Fruit fly (Drosophila melanogaster) whole organism, wandering third instar larva: Measurements from ENCODE around the gene jub.

Experiments used
- Abd-B ChIP-seq: fragments of >200 bp; optimal IDR thresholded peaks from 2 replicates; lab custom pipeline; 2017; ENCODE audit warnings: missing biosample characterization, missing genetic modification characterization
- CG32264 ChIP-seq: fragments of 200-800 bp; sonication (Bioruptor generic); optimal IDR thresholded peaks from 2 replicates; lab custom pipeline; 2016; ENCODE audit warnings: missing biosample characterization, missing genetic modification characterization
- CG9705 ChIP-seq: fragments of 200-800 bp; sonication (Bioruptor generic); optimal IDR thresholded peaks from 2 replicates; lab custom pipeline; 2018; ENCODE audit warnings: missing biosample characterization, mild to moderate bottlenecking, missing genetic modification characterization
- CrebA ChIP-seq: fragments of 200-800 bp; sonication (Bioruptor generic); optimal IDR thresholded peaks from 2 replicates; lab custom pipeline; 2016; ENCODE audit warnings: missing biosample characterization, mild to moderate bottlenecking, missing genetic modification characterization, borderline replicate concordance
- Dfd ChIP-seq: fragments of >200 bp; optimal IDR thresholded peaks from 2 replicates; lab custom pipeline; 2017; ENCODE audit warnings: missing biosample characterization, missing genetic modification characterization
- Dif ChIP-seq: fragments of 200-275, 200-300 bp; sonication (Bioruptor generic); optimal IDR thresholded peaks from 2 replicates; lab custom pipeline; 2018; ENCODE audit warnings: missing biosample characterization, missing genetic modification characterization; ENCODE audit not compliant: partially characterized antibody
- GATAd ChIP-seq: sonication (Bioruptor generic); optimal IDR thresholded peaks from 2 replicates; lab custom pipeline; 2016; ENCODE audit warnings: missing biosample characterization, missing genetic modification characterization
- HLH106 ChIP-seq: fragments of 200-800 bp; optimal IDR thresholded peaks from 3 replicates; lab custom pipeline; 2019; ENCODE audit warnings: missing biosample characterization, mild to moderate bottlenecking, missing genetic modification characterization, moderate library complexity
- Hr78 ChIP-seq: fragments of >200 bp; optimal IDR thresholded peaks from 2 replicates; lab custom pipeline; 2017; ENCODE audit warnings: missing biosample characterization, missing genetic modification characterization
- Hr83 ChIP-seq: fragments of 200-300 bp; sonication (Bioruptor generic); optimal IDR thresholded peaks from 2 replicates; lab custom pipeline; 2016; ENCODE audit warnings: missing biosample characterization, mild to moderate bottlenecking, missing genetic modification characterization, moderate library complexity; ENCODE audit not compliant: poor library complexity, severe bottlenecking
- Jra ChIP-seq: sonication (Bioruptor generic); optimal IDR thresholded peaks from 2 replicates; lab custom pipeline; 2016; ENCODE audit warnings: missing biosample characterization, missing genetic modification characterization
- Mio ChIP-seq: sonication (Bioruptor generic); optimal IDR thresholded peaks from 2 replicates; lab custom pipeline; 2016; ENCODE audit warnings: missing biosample characterization, missing genetic modification characterization
- Myc ChIP-seq: fragments of >200 bp; optimal IDR thresholded peaks from 2 replicates; lab custom pipeline; 2017
- N ChIP-seq: fragments of >200 bp; optimal IDR thresholded peaks from 2 replicates; lab custom pipeline; 2018; ENCODE audit warnings: missing biosample characterization, missing external identifiers, missing genetic modification characterization
- OdsH ChIP-seq: fragments of 200-800 bp; sonication (Bioruptor generic); optimal IDR thresholded peaks from 2 replicates; lab custom pipeline; 2016; ENCODE audit warnings: missing biosample characterization, mild to moderate bottlenecking, missing genetic modification characterization
- Rel ChIP-seq, 2 experiments: fragments of 200-800 bp; sonication (Bioruptor generic) in 1 of 2; optimal IDR thresholded peaks; 2 replicates in 1 of 2; 3 replicates in 1 of 2; lab custom pipeline; 2016 to 2019; ENCODE audit warnings: mild to moderate bottlenecking in 2 of 2, missing biosample characterization in 2 of 2, missing genetic modification characterization in 2 of 2, moderate library complexity in 1 of 2
- Sp1 ChIP-seq: fragments of 200-800 bp; sonication (Bioruptor generic); optimal IDR thresholded peaks from 3 replicates; lab custom pipeline; 2019; ENCODE audit warnings: missing biosample characterization, mild to moderate bottlenecking, missing genetic modification characterization, moderate library complexity
- Vsx2 ChIP-seq: fragments of 200-300, 225-300 bp; sonication (Bioruptor generic); optimal IDR thresholded peaks from 2 replicates; lab custom pipeline; 2018; ENCODE audit warnings: missing biosample characterization, missing genetic modification characterization; ENCODE audit not compliant: partially characterized antibody
- br ChIP-seq: fragments of 200-800 bp; sonication (Bioruptor generic); optimal IDR thresholded peaks from 2 replicates; lab custom pipeline; 2016; ENCODE audit warnings: missing biosample characterization, missing genetic modification characterization
- dmrt93B ChIP-seq: fragments of 200-800 bp; sonication (Bioruptor generic); optimal IDR thresholded peaks from 2 replicates; lab custom pipeline; 2018; ENCODE audit warnings: missing biosample characterization, mild to moderate bottlenecking, missing genetic modification characterization
- dsf ChIP-seq: sonication (Bioruptor generic); optimal IDR thresholded peaks from 2 replicates; lab custom pipeline; 2016; ENCODE audit warnings: missing biosample characterization, missing genetic modification characterization, borderline replicate concordance
- ey ChIP-seq: fragments of 200-800 bp; sonication (Bioruptor generic); optimal IDR thresholded peaks from 2 replicates; lab custom pipeline; 2016; ENCODE audit warnings: missing biosample characterization, missing genetic modification characterization
- foxo ChIP-seq, 2 experiments: fragments of 200-800 bp; sonication (Bioruptor generic); optimal IDR thresholded peaks; 2 replicates in 1 of 2; 3 replicates in 1 of 2; lab custom pipeline; 2016 to 2017; ENCODE audit warnings: missing biosample characterization in 2 of 2, missing genetic modification characterization in 2 of 2
- fru ChIP-seq: fragments of 200-800 bp; sonication (Bioruptor generic); optimal IDR thresholded peaks from 3 replicates; lab custom pipeline; 2016; ENCODE audit warnings: missing biosample characterization, mild to moderate bottlenecking, missing genetic modification characterization
- h ChIP-seq: fragments of 200-800 bp; sonication (Bioruptor generic); optimal IDR thresholded peaks from 3 replicates; lab custom pipeline; 2016; ENCODE audit warnings: missing biosample characterization, mild to moderate bottlenecking, missing genetic modification characterization
- jim ChIP-seq: fragments of 175-275, 200-325 bp; sonication (Bioruptor generic); optimal IDR thresholded peaks from 2 replicates; lab custom pipeline; 2016; ENCODE audit warnings: missing biosample characterization, mild to moderate bottlenecking, missing genetic modification characterization
- lola ChIP-seq: fragments of >200 bp; optimal IDR thresholded peaks from 2 replicates; lab custom pipeline; 2017; ENCODE audit warnings: missing biosample characterization, missing genetic modification characterization
- pan ChIP-seq: fragments of >200 bp; optimal IDR thresholded peaks from 2 replicates; lab custom pipeline; 2017
- psq ChIP-seq: fragments of 200-800 bp; sonication (Bioruptor generic); optimal IDR thresholded peaks from 3 replicates; lab custom pipeline; 2017; ENCODE audit warnings: missing biosample characterization, mild to moderate bottlenecking, missing genetic modification characterization, moderate library complexity
- rgr ChIP-seq: fragments of 200-800 bp; sonication (Bioruptor generic); optimal IDR thresholded peaks from 3 replicates; lab custom pipeline; 2016; ENCODE audit warnings: missing biosample characterization, mild to moderate bottlenecking, missing genetic modification characterization
- sage ChIP-seq: fragments of 200-800 bp; sonication (Bioruptor generic); optimal IDR thresholded peaks from 2 replicates; lab custom pipeline; 2016; ENCODE audit warnings: missing biosample characterization, mild to moderate bottlenecking, missing genetic modification characterization
- tai ChIP-seq: sonication (Bioruptor generic); optimal IDR thresholded peaks from 2 replicates; lab custom pipeline; 2016; ENCODE audit warnings: missing biosample characterization, missing genetic modification characterization
- usp ChIP-seq: fragments of >200 bp; optimal IDR thresholded peaks from 2 replicates; lab custom pipeline; 2017; ENCODE audit warnings: missing biosample characterization, missing genetic modification characterization
- woc ChIP-seq: sonication (Bioruptor generic); optimal IDR thresholded peaks from 2 replicates; lab custom pipeline; 2016; ENCODE audit warnings: missing biosample characterization, mild to moderate bottlenecking, missing genetic modification characterization

Gene jub

DNA sequence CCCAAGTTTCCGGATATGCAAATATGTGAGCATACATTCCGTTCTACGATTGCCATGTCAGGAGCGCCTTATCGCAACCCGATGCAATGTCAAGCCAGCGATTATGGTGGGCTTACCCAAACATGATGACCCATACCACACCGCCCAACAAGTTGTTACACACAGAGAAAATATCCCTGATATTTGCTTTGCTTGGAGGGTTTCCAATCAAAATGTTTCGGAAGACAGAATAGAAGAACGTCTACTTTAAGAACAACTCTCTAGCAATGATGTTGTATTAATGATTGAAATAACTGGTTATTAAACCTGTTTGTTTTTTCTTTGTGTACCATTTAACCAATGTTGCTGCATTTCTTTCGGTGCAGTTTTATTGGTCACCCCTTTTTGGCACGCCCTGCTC, 29.4 kb downstream of the jub start:
- TF ChIP-seq fru (GFP tag; lab: Kevin White, UChicago) (peak; percentile 17), jim (GFP tag; lab: Kevin White, UChicago) (no peak), tai (no peak), h (GFP tag; lab: Kevin White, UChicago) (peak; percentile 5), OdsH (no peak), foxo (GFP tag; optimal IDR thresholded peaks at IDR 0.05; lab: Kevin White, UChicago) (peak in 1 of 2 experiments; percentile 33)

DNA sequence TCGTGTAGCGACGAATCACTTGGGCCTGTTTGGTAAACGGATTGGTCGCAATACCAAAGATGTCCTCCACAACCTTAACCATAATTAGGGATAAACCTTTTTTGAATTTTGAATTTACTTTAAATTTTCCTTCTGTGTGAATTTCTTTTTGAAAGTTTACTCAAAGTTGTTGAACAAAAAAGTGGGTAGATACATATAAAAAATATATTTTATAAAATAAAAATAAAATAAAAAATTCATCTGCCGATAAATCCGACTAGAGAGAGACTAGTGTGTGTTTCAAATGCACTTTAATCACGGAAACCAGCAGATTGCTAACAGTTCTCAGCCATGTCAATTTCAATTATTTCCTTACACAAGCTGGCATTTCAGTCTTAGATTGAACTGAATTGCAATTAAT, 32.6 kb downstream of the jub start, which contains the start of gene CG10996:
CG10996 (minus strand) TSS at position 101 of the 400 bp plus-strand sequence.
- no peak for TF ChIP-seq dsf (GFP tag; lab: Kevin White, UChicago)
- no peak for TF ChIP-seq woc (GFP tag; lab: Kevin White, UChicago)
- no peak for TF ChIP-seq psq
- TF ChIP-seq GATAd (GFP tag; lab: Kevin White, UChicago), result no peak
- no peak for TF ChIP-seq dmrt93B (GFP tag; lab: Kevin White, UChicago)
- TF ChIP-seq Myc (lab: Kevin White, UChicago), result no peak
- TF ChIP-seq foxo (GFP tag; optimal IDR thresholded peaks at IDR 0.05; lab: Kevin White, UChicago), result no peak
- no peak for TF ChIP-seq HLH106
- TF ChIP-seq CG32264, result no peak
- TF ChIP-seq CG9705 (GFP tag; lab: Kevin White, UChicago), result no peak
- TF ChIP-seq br, result no peak
- no peak for TF ChIP-seq Rel (GFP tag; optimal IDR thresholded peaks at IDR 0.05; lab: Kevin White, UChicago)
- no peak for TF ChIP-seq Rel (tag; optimal IDR thresholded peaks at IDR 0.05; lab: Kevin White, UChicago)
- no peak for TF ChIP-seq jim (GFP tag; lab: Kevin White, UChicago)
- no peak for TF ChIP-seq Jra (GFP tag; lab: Kevin White, UChicago)

DNA sequence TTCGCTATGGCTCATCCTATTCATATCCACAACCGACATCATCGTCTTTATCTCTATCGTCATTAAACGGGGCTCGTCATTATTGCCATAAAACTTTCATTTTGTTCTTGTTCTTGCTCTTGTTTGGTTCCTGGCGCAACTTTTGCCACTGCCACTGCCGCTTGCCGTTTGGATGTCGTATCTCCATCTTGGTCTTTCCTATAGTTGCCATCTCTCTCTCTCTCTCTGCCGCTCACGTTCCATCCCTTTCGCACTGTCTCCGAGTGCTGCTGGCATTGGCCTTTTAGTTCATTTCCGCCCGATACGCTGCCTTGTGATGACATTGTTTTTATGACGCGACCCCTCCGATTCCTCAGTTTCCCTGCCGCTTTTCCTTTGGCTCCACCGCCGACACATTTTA, 37.7 kb downstream of the jub start:
- TF ChIP-seq pan (lab: Kevin White, UChicago), result no peak
- no peak for TF ChIP-seq Dif

DNA sequence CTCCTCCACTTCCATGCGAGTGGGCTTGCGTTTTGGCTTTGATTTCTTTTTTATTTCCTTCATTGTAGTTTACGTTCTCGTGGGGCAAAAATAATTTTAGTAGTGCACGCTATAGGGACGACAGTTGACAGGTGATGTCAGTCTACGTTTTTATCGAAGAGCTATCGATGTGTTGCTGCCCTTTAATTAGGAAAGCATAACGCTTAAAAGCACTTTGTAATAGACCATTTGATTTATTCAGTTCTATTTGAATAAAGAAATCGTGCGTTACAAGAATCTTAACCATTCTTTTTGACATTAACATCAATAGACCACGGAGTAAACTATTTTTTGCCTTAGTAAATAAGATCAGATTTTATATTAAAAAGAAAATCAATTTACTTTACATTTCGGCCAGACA, 39.1 kb downstream of the jub start, which contains the start of gene CG10993:
CG10993 (minus strand) TSS at position 101 of the 400 bp plus-strand sequence.
- no peak for TF ChIP-seq Dif
- TF ChIP-seq Sp1 (GFP tag; lab: Kevin White, UChicago), result no peak
- no peak for TF ChIP-seq lola (GFP tag; lab: Kevin White, UChicago)
- no peak for TF ChIP-seq foxo (GFP tag; optimal IDR thresholded peaks at IDR 0.05; lab: Kevin White, UChicago)
- TF ChIP-seq CrebA (GFP tag; lab: Kevin White, UChicago), result no peak
- TF ChIP-seq Abd-B (GFP tag; lab: Kevin White, UChicago), result no peak
- TF ChIP-seq woc (GFP tag; lab: Kevin White, UChicago), result no peak
- no peak for TF ChIP-seq OdsH
- TF ChIP-seq tai, result no peak
- no peak for TF ChIP-seq usp (GFP tag; lab: Kevin White, UChicago)
- no peak for TF ChIP-seq Hr83 (GFP tag; lab: Kevin White, UChicago)
- no peak for TF ChIP-seq Hr78
- TF ChIP-seq dsf (GFP tag; lab: Kevin White, UChicago), result no peak
- no peak for TF ChIP-seq Vsx2 (GFP tag; lab: Kevin White, UChicago)
- no peak for TF ChIP-seq sage (GFP tag; lab: Kevin White, UChicago)
- no peak for TF ChIP-seq Dfd (GFP tag; lab: Kevin White, UChicago)
- TF ChIP-seq Jra (GFP tag; lab: Kevin White, UChicago), result no peak
- TF ChIP-seq h (GFP tag; lab: Kevin White, UChicago), result no peak
- no peak for TF ChIP-seq N (GFP tag; lab: Kevin White, UChicago)
- TF ChIP-seq Myc (lab: Kevin White, UChicago), result no peak

DNA sequence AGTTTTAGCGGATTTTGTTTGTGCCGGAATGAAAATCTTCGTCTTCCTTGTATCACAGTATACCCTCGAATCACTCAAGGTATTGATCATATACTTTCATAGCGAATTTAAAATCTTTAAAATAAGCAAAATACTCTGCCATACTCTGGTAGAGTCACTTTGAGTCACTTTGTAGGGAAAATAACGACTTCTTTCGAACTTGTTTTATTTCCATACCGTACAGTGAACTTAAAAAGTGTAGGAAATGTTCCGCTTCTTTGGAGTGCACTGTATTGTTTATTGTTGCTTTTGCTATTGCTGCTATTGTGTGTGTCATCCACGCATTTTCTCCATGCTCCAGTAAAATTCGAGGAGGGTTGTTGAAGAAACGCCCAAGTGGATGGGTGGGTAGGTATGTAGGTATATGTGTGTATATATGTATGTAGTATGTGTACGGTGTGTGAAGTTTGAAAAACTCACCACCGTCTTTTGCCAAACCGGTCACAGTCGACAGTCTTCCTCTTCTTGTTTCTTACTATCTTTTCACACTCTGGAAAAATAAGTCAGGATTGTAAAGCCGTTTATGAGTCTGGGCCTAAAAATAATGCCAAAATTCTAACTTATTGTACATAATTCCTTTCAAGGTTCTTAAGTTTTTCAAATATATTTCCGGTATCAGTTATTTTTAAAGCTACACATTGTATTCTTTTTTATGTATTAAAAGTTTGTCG, 41.0 kb downstream of the jub start:
- TF ChIP-seq foxo (GFP tag; optimal IDR thresholded peaks at IDR 0.05; lab: Kevin White, UChicago) (peak in 1 of 2 experiments; percentile 3), lola (GFP tag; lab: Kevin White, UChicago) (no peak), pan (lab: Kevin White, UChicago) (no peak), Dif (no peak), tai (no peak), Dfd (GFP tag; lab: Kevin White, UChicago) (no peak), dsf (GFP tag; lab: Kevin White, UChicago) (no peak), CG32264 (no peak), fru (GFP tag; lab: Kevin White, UChicago) (no peak), OdsH (no peak), rgr (peak; percentile 2), Hr78 (no peak), Mio (GFP tag; lab: Kevin White, UChicago) (no peak), Jra (GFP tag; lab: Kevin White, UChicago) (no peak), Rel (GFP tag; optimal IDR thresholded peaks at IDR 0.05; lab: Kevin White, UChicago) (no peak), Rel (tag; optimal IDR thresholded peaks at IDR 0.05; lab: Kevin White, UChicago) (no peak), br (no peak), ey (GFP tag; lab: Kevin White, UChicago) (peak; percentile 9)
